Worm (Caenorhabditis elegans) whole organism, L1 larva: ENCODE data around the gene nspc-5.

Experiments used
- C04F5.9 ChIP-seq: sonication (generic microtip); optimal IDR thresholded peaks from 2 replicates; lab custom pipeline; 2016; ENCODE audit warnings: missing genetic modification characterization, missing compliant biosample characterization
- C16A3.4 ChIP-seq: fragments of 150-350 bp; optimal IDR thresholded peaks from 2 replicates; lab custom pipeline; 2014; ENCODE audit warnings: missing biosample characterization, missing genetic modification characterization
- aha-1 ChIP-seq: fragments of 150-350 bp; optimal IDR thresholded peaks from 2 replicates; lab custom pipeline; 2014; ENCODE audit warnings: missing biosample characterization, missing genetic modification characterization
- alr-1 ChIP-seq: fragments of 200-800 bp; sonication (Bioruptor generic); optimal IDR thresholded peaks from 2 replicates; lab custom pipeline; 2018; ENCODE audit warnings: borderline replicate concordance, mild to moderate bottlenecking, missing genetic modification characterization, missing compliant biosample characterization
- ama-1 ChIP-seq: fragments of 150-350 bp; optimal IDR thresholded peaks from 2 replicates; lab custom pipeline; 2014
- blmp-1 ChIP-seq: fragments of 150-350 bp; optimal IDR thresholded peaks from 2 replicates; lab custom pipeline; 2014; ENCODE audit warnings: missing biosample characterization, missing genetic modification characterization
- ceh-63 ChIP-seq: fragments of 200-800 bp; sonication (Bioruptor generic); optimal IDR thresholded peaks from 2 replicates; lab custom pipeline; 2018; ENCODE audit warnings: mild to moderate bottlenecking, missing genetic modification characterization, missing compliant biosample characterization
- ceh-8 ChIP-seq: fragments of 200-800 bp; sonication (Bioruptor generic); optimal IDR thresholded peaks from 2 replicates; lab custom pipeline; 2018; ENCODE audit warnings: mild to moderate bottlenecking, missing genetic modification characterization, moderate library complexity, missing compliant biosample characterization
- ceh-82 ChIP-seq, 3 experiments: fragments of 150-350 bp in 1 of 3; sonication (generic microtip) in 2 of 3; optimal IDR thresholded peaks; 2 replicates each; lab custom pipeline; 2014 to 2017; ENCODE audit warnings: missing biosample characterization in 3 of 3, missing genetic modification characterization in 3 of 3
- ces-1 ChIP-seq: fragments of 150-350 bp; optimal IDR thresholded peaks from 2 replicates; lab custom pipeline; 2014; ENCODE audit warnings: missing biosample characterization, missing genetic modification reagents, missing genetic modification characterization
- dpl-1 ChIP-seq, 3 experiments: fragments of 150-350 bp in 2 of 3; sonication (generic microtip) in 1 of 3; optimal IDR thresholded peaks; 2 replicates each; lab custom pipeline; 2014 to 2017; ENCODE audit warnings: missing biosample characterization in 3 of 3, missing genetic modification characterization in 3 of 3, missing genetic modification reagents in 3 of 3
- dsc-1 ChIP-seq: sonication (generic microtip); optimal IDR thresholded peaks from 2 replicates; lab custom pipeline; 2016; ENCODE audit warnings: mild to moderate bottlenecking, missing genetic modification characterization, missing compliant biosample characterization
- efl-1 ChIP-seq, 4 experiments: fragments of 150-350 bp; optimal IDR thresholded peaks in 3 of 4; peaks in 1 of 4; 1 replicate in 1 of 4; 2 replicates in 3 of 4; lab custom pipeline; 2014; ENCODE audit warnings: missing biosample characterization in 2 of 4, missing genetic modification characterization in 2 of 4, missing genetic modification reagents in 2 of 4
- efl-3 ChIP-seq: fragments of 200-800 bp; sonication (Bioruptor generic); optimal IDR thresholded peaks from 2 replicates; lab custom pipeline; 2018; ENCODE audit warnings: mild to moderate bottlenecking, missing genetic modification characterization, missing compliant biosample characterization
- egl-13 ChIP-seq: sonication (generic microtip); optimal IDR thresholded peaks from 2 replicates; lab custom pipeline; 2016; ENCODE audit warnings: missing genotype, missing genetic modification reagents, missing genetic modification characterization, missing compliant biosample characterization
- egl-27 ChIP-seq, 2 experiments: fragments of 150-350 bp in 1 of 2; sonication (generic microtip); optimal IDR thresholded peaks; 3 replicates each; lab custom pipeline; 2017 to 2018; ENCODE audit warnings: missing biosample characterization in 2 of 2, missing genetic modification characterization in 2 of 2, missing genetic modification reagents in 2 of 2
- elt-2 ChIP-seq: sonication (generic microtip); optimal IDR thresholded peaks from 2 replicates; lab custom pipeline; 2016; ENCODE audit warnings: missing genetic modification characterization, mild to moderate bottlenecking, inconsistent platforms, missing compliant biosample characterization, missing genetic modification reagents
- elt-3 ChIP-seq, 6 experiments: fragments of 150-350 bp in 1 of 6; sonication (generic microtip); optimal IDR thresholded peaks; 2 replicates each; lab custom pipeline; 2017 to 2018; ENCODE audit warnings: missing biosample characterization in 6 of 6, missing genetic modification characterization in 6 of 6, inconsistent platforms in 1 of 6
- fkh-10 ChIP-seq: sonication (generic microtip); optimal IDR thresholded peaks from 2 replicates; lab custom pipeline; 2017; ENCODE audit warnings: missing biosample characterization, missing genetic modification reagents, missing genetic modification characterization
- fkh-8 ChIP-seq: sonication (generic microtip); optimal IDR thresholded peaks from 2 replicates; lab custom pipeline; 2016; ENCODE audit warnings: mild to moderate bottlenecking, missing genetic modification characterization, missing compliant biosample characterization
- fos-1 ChIP-seq: fragments of 150-350 bp; optimal IDR thresholded peaks from 2 replicates; lab custom pipeline; 2014; ENCODE audit warnings: missing biosample characterization, missing genetic modification characterization
- grh-1 ChIP-seq: fragments of 200-800 bp; sonication (Bioruptor generic); IDR thresholded peaks from 2 replicates; pipeline ENCODE4 v1.3.6; 2022; ENCODE audit warnings: missing genetic modification reagents, missing genetic modification characterization, missing compliant biosample characterization
- hlh-17 ChIP-seq: fragments of 200-800 bp; sonication (Bioruptor generic); optimal IDR thresholded peaks from 2 replicates; lab custom pipeline; 2018; ENCODE audit warnings: missing genetic modification characterization, mild to moderate bottlenecking, missing compliant biosample characterization, moderate library complexity, borderline replicate concordance
- irx-1 ChIP-seq: sonication (generic microtip); optimal IDR thresholded peaks from 2 replicates; lab custom pipeline; 2016; ENCODE audit warnings: missing genetic modification characterization, missing compliant biosample characterization
- lin-35 ChIP-seq, 2 experiments: fragments of 150-350 bp; optimal IDR thresholded peaks; 2 replicates each; lab custom pipeline; 2014; ENCODE audit warnings: missing biosample characterization in 2 of 2, missing genetic modification characterization in 2 of 2, missing genetic modification reagents in 2 of 2
- lin-39 ChIP-seq: fragments of 150-350 bp; optimal IDR thresholded peaks from 2 replicates; lab custom pipeline; 2014; ENCODE audit warnings: missing biosample characterization, missing genetic modification reagents, missing genetic modification characterization
- mab-9 ChIP-seq: fragments of 200-800 bp; sonication (Bioruptor generic); IDR thresholded peaks from 2 replicates; pipeline ENCODE4 v1.3.6; 2022; ENCODE audit warnings: missing genetic modification reagents, missing genetic modification characterization, missing compliant biosample characterization
- mef-2 ChIP-seq: fragments of 150-350 bp; optimal IDR thresholded peaks from 2 replicates; lab custom pipeline; 2014; ENCODE audit warnings: missing biosample characterization, missing genetic modification characterization
- nhr-11 ChIP-seq: fragments of 150-350 bp; optimal IDR thresholded peaks from 2 replicates; lab custom pipeline; 2014; ENCODE audit warnings: missing biosample characterization, missing genetic modification characterization
- nhr-20 ChIP-seq: sonication (generic microtip); optimal IDR thresholded peaks from 2 replicates; lab custom pipeline; 2016; ENCODE audit warnings: mild to moderate bottlenecking, missing genetic modification characterization, missing compliant biosample characterization
- nhr-237 ChIP-seq: fragments of 150-350 bp; optimal IDR thresholded peaks from 2 replicates; lab custom pipeline; 2014; ENCODE audit warnings: missing biosample characterization, missing genetic modification characterization
- nhr-47 ChIP-seq: sonication (generic microtip); optimal IDR thresholded peaks from 2 replicates; lab custom pipeline; 2016; ENCODE audit warnings: mild to moderate bottlenecking, missing genetic modification characterization, moderate library complexity, missing compliant biosample characterization
- nhr-71 ChIP-seq: sonication (generic microtip); optimal IDR thresholded peaks from 2 replicates; lab custom pipeline; 2016; ENCODE audit warnings: mild to moderate bottlenecking, missing genetic modification characterization, moderate library complexity, missing compliant biosample characterization
- nhr-90 ChIP-seq: sonication (generic microtip); optimal IDR thresholded peaks from 2 replicates; lab custom pipeline; 2016; ENCODE audit warnings: mild to moderate bottlenecking, missing genetic modification characterization, missing compliant biosample characterization; ENCODE audit not compliant: poor library complexity
- pqm-1 ChIP-seq: sonication (generic microtip); optimal IDR thresholded peaks from 3 replicates; lab custom pipeline; 2017; ENCODE audit warnings: missing biosample characterization, missing genetic modification characterization
- skn-1 ChIP-seq: fragments of 150-350 bp; optimal IDR thresholded peaks from 2 replicates; lab custom pipeline; 2014; ENCODE audit warnings: missing biosample characterization, missing genetic modification characterization
- snpc-4 ChIP-seq: fragments of 150-350 bp; optimal IDR thresholded peaks from 2 replicates; lab custom pipeline; 2014; ENCODE audit warnings: missing biosample characterization, missing genetic modification characterization
- sox-4 ChIP-seq: sonication (generic microtip); optimal IDR thresholded peaks from 2 replicates; lab custom pipeline; 2016; ENCODE audit warnings: missing genetic modification characterization, missing compliant biosample characterization
- sup-37 ChIP-seq: fragments of 200-800 bp; sonication (Bioruptor generic); optimal IDR thresholded peaks from 2 replicates; lab custom pipeline; 2018; ENCODE audit warnings: mild to moderate bottlenecking, missing genetic modification characterization, missing compliant biosample characterization
- swsn-7 ChIP-seq: sonication (generic microtip); optimal IDR thresholded peaks from 2 replicates; lab custom pipeline; 2016; ENCODE audit warnings: missing genetic modification characterization, missing compliant biosample characterization
- unc-130 ChIP-seq: fragments of 150-350 bp; optimal IDR thresholded peaks from 2 replicates; lab custom pipeline; 2017; ENCODE audit warnings: missing biosample characterization, missing genetic modification characterization, inconsistent platforms
- unc-30 ChIP-seq: sonication (generic microtip); optimal IDR thresholded peaks from 2 replicates; lab custom pipeline; 2017; ENCODE audit warnings: missing biosample characterization, missing genetic modification characterization
- vab-15 ChIP-seq: sonication (generic microtip); optimal IDR thresholded peaks from 2 replicates; lab custom pipeline; 2017; ENCODE audit warnings: missing genotype, mild to moderate bottlenecking, missing genetic modification characterization, missing compliant biosample characterization
- xbp-1 ChIP-seq: sonication (generic microtip); optimal IDR thresholded peaks from 2 replicates; lab custom pipeline; 2016; ENCODE audit warnings: missing genetic modification characterization, missing compliant biosample characterization
- zag-1 ChIP-seq: fragments of 150-350 bp; optimal IDR thresholded peaks from 2 replicates; lab custom pipeline; 2014; ENCODE audit warnings: missing biosample characterization, missing genetic modification characterization
- ztf-11 ChIP-seq, 2 experiments: sonication (generic microtip); optimal IDR thresholded peaks; 2 replicates each; lab custom pipeline; 2016 to 2017; ENCODE audit warnings: missing genetic modification characterization in 2 of 2, missing biosample characterization in 1 of 2, missing compliant biosample characterization in 1 of 2
- ztf-4 ChIP-seq: fragments of 150-350 bp; optimal IDR thresholded peaks from 2 replicates; lab custom pipeline; 2014; ENCODE audit warnings: missing biosample characterization, missing genetic modification characterization

nspc-5 gene

DNA sequence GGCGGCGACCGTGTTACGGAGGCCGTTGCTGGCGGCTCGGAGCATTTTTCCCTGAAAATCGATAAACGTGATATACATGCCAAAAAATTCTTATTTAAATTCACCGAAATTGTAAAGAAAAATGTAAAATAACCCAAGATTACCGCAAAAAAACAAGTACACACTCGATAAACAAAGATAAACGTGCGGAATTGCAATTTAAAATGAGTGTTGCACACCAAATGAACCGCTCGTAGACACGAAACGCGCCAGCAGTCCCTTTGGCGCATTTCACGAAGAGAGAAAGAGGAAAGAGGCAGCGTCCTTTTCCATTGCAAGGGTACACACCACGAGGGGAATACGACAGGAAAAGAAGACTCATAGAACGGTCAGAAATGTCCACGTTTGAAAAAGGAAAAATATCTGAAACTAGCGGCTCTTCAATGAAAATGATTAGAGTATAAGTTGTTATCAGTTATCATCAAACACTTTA, 7.5 kb downstream of the nspc-5 start, which contains the start of gene sdha-1 (continued):
- TF ChIP-seq aha-1 (tag; lab: Kevin White, UChicago) (peak; percentile 88), nhr-90 (tag; lab: Kevin White, UChicago) (peak; percentile 90), C04F5.9 (tag; lab: Kevin White, UChicago) (peak; percentile 8), fos-1 (peak; percentile 65), unc-130 (tag; lab: Kevin White, UChicago) (peak; percentile 83), vab-15 (no peak), unc-30 (tag; lab: Kevin White, UChicago) (no peak), grh-1 (peak; percentile 63), mef-2 (tag; lab: Kevin White, UChicago) (peak; percentile 65), nhr-47 (peak; percentile 88), ceh-63 (no peak), skn-1 (tag; lab: Kevin White, UChicago) (peak; percentile 79), nhr-20 (peak; percentile 94), egl-27 (tag; optimal IDR thresholded peaks at IDR 0.05; lab: Kevin White, UChicago) (no peak), alr-1 (tag; lab: Kevin White, UChicago) (no peak), sox-4 (no peak), hlh-17 (no peak), ama-1 (lab: Kevin White, UChicago) (no peak), mab-9 (GFP tag; lab: Robert Waterston, UW) (no peak; the same call in 1 of the 2 replicates), blmp-1 (tag; lab: Kevin White, UChicago) (peak; percentile 89), xbp-1 (tag; lab: Kevin White, UChicago) (peak; percentile 91), irx-1 (tag; lab: Kevin White, UChicago) (peak; percentile 71), fkh-10 (GFP tag; lab: Kevin White, UChicago) (peak; percentile 59), swsn-7 (tag; lab: Kevin White, UChicago) (peak; percentile 93), ces-1 (GFP tag; lab: Kevin White, UChicago) (no peak), C16A3.4 (tag; lab: Kevin White, UChicago) (peak; percentile 93), pqm-1 (tag; lab: Kevin White, UChicago) (no peak), snpc-4 (tag; lab: Kevin White, UChicago) (peak; percentile 63), ceh-8 (no peak), elt-3 (tag; optimal IDR thresholded peaks at IDR 0.05; lab: Kevin White, UChicago) (peak in 3 of 6 experiments; percentile 42 to 87 (median 63)), nhr-237 (tag; lab: Kevin White, UChicago) (peak; percentile 41), nhr-11 (tag; lab: Kevin White, UChicago) (no peak), fkh-8 (tag; lab: Kevin White, UChicago) (peak; percentile 87), egl-13 (tag; lab: Kevin White, UChicago) (peak; percentile 74), elt-2 (tag; lab: Kevin White, UChicago) (peak; percentile 86), sup-37 (GFP tag; lab: Kevin White, UChicago) (no peak)

DNA sequence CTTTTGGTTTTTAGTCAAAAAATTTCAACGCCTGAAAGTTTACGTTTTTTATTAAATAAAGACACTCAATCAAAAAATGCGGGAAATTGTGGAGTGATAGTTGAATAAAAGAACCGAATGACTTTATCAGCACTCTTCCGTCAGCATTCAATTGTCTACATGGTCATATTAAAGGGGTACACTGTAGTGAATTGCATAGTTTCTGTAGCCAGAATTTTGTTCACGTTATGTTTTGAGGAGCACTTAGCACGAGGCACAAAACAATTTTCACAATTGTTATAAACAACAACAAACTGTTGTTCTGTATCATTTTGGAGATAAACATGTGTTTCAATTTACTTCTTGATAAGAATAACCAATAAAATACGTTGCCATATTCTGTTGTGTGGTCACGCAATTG, 10.5 kb downstream of the nspc-5 start, which contains the start of gene D2021.4:
Gene D2021.4, minus strand, starts transcription at position 48 of the 400 bp plus-strand sequence.
- no peak for TF ChIP-seq zag-1
- TF ChIP-seq dpl-1 (GFP tag; optimal IDR thresholded peaks at IDR 0.05; lab: Kevin White, UChicago), result no peak
- TF ChIP-seq nhr-237 (tag; lab: Kevin White, UChicago), result no peak
- no peak for TF ChIP-seq ztf-11 (tag; optimal IDR thresholded peaks at IDR 0.05; lab: Kevin White, UChicago)
- TF ChIP-seq nhr-20, result no peak
- TF ChIP-seq nhr-71 (tag; lab: Kevin White, UChicago), result no peak
- TF ChIP-seq efl-1 (optimal IDR thresholded peaks at IDR 0.05; lab: Kevin White, UChicago), result no peak
- peak in 1 of 2 experiments; percentile 62 for TF ChIP-seq efl-1 (GFP tag; optimal IDR thresholded peaks at IDR 0.05 in 1 of 2; lab: Kevin White, UChicago)
- TF ChIP-seq lin-39 (tag; lab: Kevin White, UChicago), result no peak
- no peak for TF ChIP-seq xbp-1 (tag; lab: Kevin White, UChicago)
- no peak for TF ChIP-seq lin-35 (GFP tag; optimal IDR thresholded peaks at IDR 0.05; lab: Kevin White, UChicago)
- TF ChIP-seq ceh-82 (tag; optimal IDR thresholded peaks at IDR 0.05; lab: Kevin White, UChicago), result no peak
- no peak for TF ChIP-seq aha-1 (tag; lab: Kevin White, UChicago)
- TF ChIP-seq elt-2 (tag; lab: Kevin White, UChicago), result peak; percentile 48
- TF ChIP-seq efl-3 (GFP tag; lab: Kevin White, UChicago), result no peak
- TF ChIP-seq dsc-1 (tag; lab: Kevin White, UChicago), result no peak
- no peak for TF ChIP-seq ztf-4 (tag; lab: Kevin White, UChicago)
